Worm (Caenorhabditis elegans): ENCODE measurements around the gene mif-4.

mif-4 gene

DNA sequence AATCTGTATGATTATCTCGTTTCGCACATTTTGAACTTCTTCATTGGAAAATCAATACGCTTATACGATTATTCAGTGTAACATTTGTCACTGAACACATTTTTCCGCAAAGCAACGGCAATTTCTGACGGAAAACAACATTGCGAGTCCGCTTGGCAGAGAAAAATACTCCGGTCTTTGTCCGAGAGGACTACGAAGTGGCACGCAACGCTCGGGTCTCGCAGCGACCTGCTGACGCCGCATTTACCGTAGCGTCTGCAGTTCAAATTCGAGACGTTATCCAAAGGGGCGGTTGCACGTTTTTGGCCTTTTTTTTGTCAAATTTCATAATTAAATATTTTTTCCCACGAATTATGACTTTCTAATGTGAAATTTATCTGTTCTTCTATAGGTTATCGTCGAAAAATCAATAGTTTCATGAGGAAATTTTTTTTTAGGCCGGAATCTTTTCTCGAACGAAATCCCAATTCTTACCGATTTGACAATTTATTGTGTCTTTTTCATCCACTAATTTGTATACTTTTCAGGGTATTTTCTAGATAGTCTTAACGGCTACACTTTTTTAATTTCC is 12.1 kb downstream of the mif-4 start, which contains the start of gene sqd-1 (continued):
- peak; percentile 86 to 88 (median 88) for TF ChIP-seq dpl-1 (GFP tag; optimal IDR thresholded peaks at IDR 0.05)
- peak; percentile 85 for TF ChIP-seq ama-1 (optimal IDR thresholded peaks at IDR 0.05)
- peak; percentile 98 for TF ChIP-seq tbx-2 (tag; optimal IDR thresholded peaks at IDR 0.05)
- peak; percentile 98 for TF ChIP-seq rnt-1 (tag; optimal IDR thresholded peaks at IDR 0.05)
- TF ChIP-seq nhr-12 (tag; optimal IDR thresholded peaks at IDR 0.05): peak; percentile 46
- peak; percentile 61 for TF ChIP-seq fkh-4 (tag; optimal IDR thresholded peaks at IDR 0.05; ENCODE audit: borderline replicate concordance)
- peak; percentile 98 for TF ChIP-seq nhr-85 (tag)
- peak; percentile 98 for TF ChIP-seq ceh-8 (GFP tag; optimal IDR thresholded peaks at IDR 0.05)

DNA sequence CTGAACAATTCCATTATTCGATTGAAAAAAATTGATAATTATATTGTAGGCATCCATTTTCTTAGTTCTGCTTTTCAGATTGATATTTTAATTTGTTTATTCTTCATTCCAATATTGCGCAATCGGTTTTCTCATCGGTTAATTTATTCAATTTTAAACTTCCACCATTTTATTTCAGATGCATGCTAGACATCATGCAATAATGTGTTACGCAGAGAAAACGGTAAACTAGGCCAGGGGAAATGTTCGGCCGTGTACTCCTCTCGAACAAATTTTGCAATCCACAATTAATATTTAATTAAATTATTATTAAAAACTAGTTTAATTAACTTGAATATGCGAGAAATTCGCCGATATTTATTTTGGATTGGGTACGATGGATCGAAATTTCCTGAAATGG is 14.1 kb downstream of the mif-4 start, which contains the start of gene Y73B6BL.29:
TSS of gene Y73B6BL.29 (plus strand) at position 263 of the 400 bp plus-strand sequence.
- TF ChIP-seq swsn-7 (tag; optimal IDR thresholded peaks at IDR 0.05): peak; percentile 95
- TF ChIP-seq snu-23 (GFP tag; optimal IDR thresholded peaks at IDR 0.05): peak; percentile 95
- no peak for TF ChIP-seq nhr-12 (tag; optimal IDR thresholded peaks at IDR 0.05)
- TF ChIP-seq unc-30 (tag; optimal IDR thresholded peaks at IDR 0.05): no peak
- TF ChIP-seq nhr-20 (tag; optimal IDR thresholded peaks at IDR 0.05): peak; percentile 95
- TF ChIP-seq dsc-1 (tag; optimal IDR thresholded peaks at IDR 0.05): peak; percentile 97
- TF ChIP-seq efl-1 (optimal IDR thresholded peaks at IDR 0.05): peak; percentile 83 to 98
- peak; percentile 98 to 99 for TF ChIP-seq efl-1 (GFP tag; optimal IDR thresholded peaks at IDR 0.05 in 1 of 2)
- no peak for TF ChIP-seq nhr-28 (tag; optimal IDR thresholded peaks at IDR 0.05)
- peak; percentile 79 for TF ChIP-seq hlh-4 (tag; optimal IDR thresholded peaks at IDR 0.05)
- TF ChIP-seq vab-15 (tag; optimal IDR thresholded peaks at IDR 0.05): peak; percentile 76
- TF ChIP-seq zip-4 (GFP tag; optimal IDR thresholded peaks at IDR 0.05): peak; percentile 85
- peak; percentile 93 for TF ChIP-seq mab-9 (GFP tag; IDR thresholded peaks at IDR 0.05)
- peak; percentile 99 for TF ChIP-seq irx-1 (tag; optimal IDR thresholded peaks at IDR 0.05)
- TF ChIP-seq fos-1 (tag; optimal IDR thresholded peaks at IDR 0.05): peak; percentile 88
- TF ChIP-seq lir-3 (tag; optimal IDR thresholded peaks at IDR 0.05; ENCODE audit: poor library complexity): peak; percentile 98
- TF ChIP-seq ama-1 (optimal IDR thresholded peaks at IDR 0.05): peak; percentile 72
- peak; percentile 92 for TF ChIP-seq unc-130 (tag; optimal IDR thresholded peaks at IDR 0.05)
- TF ChIP-seq tlp-1 (tag; optimal IDR thresholded peaks at IDR 0.05): no peak
- TF ChIP-seq lin-15B (tag; optimal IDR thresholded peaks at IDR 0.05): peak; percentile 78
- TF ChIP-seq sptf-1 (tag; optimal IDR thresholded peaks at IDR 0.05): no peak
- no peak for TF ChIP-seq pqm-1 (tag; optimal IDR thresholded peaks at IDR 0.05)
- peak; percentile 98 for TF ChIP-seq nhr-85 (tag)
- TF ChIP-seq ces-1 (GFP tag; optimal IDR thresholded peaks at IDR 0.05): no peak
- TF ChIP-seq jun-1 (tag; optimal IDR thresholded peaks at IDR 0.05): peak; percentile 73
- no peak for TF ChIP-seq nhr-77 (tag; optimal IDR thresholded peaks at IDR 0.05)
- TF ChIP-seq blmp-1 (tag; optimal IDR thresholded peaks at IDR 0.05): peak; percentile 77
- TF ChIP-seq Y116A8C.19 (tag; optimal IDR thresholded peaks at IDR 0.05; ENCODE audit: borderline replicate concordance): peak; percentile 97
- TF ChIP-seq unc-62 (GFP tag; optimal IDR thresholded peaks at IDR 0.05): no peak
- TF ChIP-seq nhr-76 (tag; optimal IDR thresholded peaks at IDR 0.05): no peak
- peak; percentile 93 for TF ChIP-seq lin-39 (tag; optimal IDR thresholded peaks at IDR 0.05)
- TF ChIP-seq rnt-1 (tag; optimal IDR thresholded peaks at IDR 0.05): peak; percentile 100
- TF ChIP-seq nhr-84 (tag; optimal IDR thresholded peaks at IDR 0.05): no peak
- TF ChIP-seq mdl-1 (tag; optimal IDR thresholded peaks at IDR 0.05): peak in 1 of 2 experiments; percentile 82
- TF ChIP-seq fkh-8 (tag; optimal IDR thresholded peaks at IDR 0.05): peak; percentile 92
- TF ChIP-seq ceh-8 (GFP tag; optimal IDR thresholded peaks at IDR 0.05): peak; percentile 97
- TF ChIP-seq pax-3 (tag; optimal IDR thresholded peaks at IDR 0.05): peak; percentile 98
- peak; percentile 90 for TF ChIP-seq unc-86 (tag; optimal IDR thresholded peaks at IDR 0.05)
- peak; percentile 83 for TF ChIP-seq skn-1 (tag; optimal IDR thresholded peaks at IDR 0.05)
- peak; percentile 16 for TF ChIP-seq mef-2 (tag; optimal IDR thresholded peaks at IDR 0.05)
- TF ChIP-seq zag-1 (tag; optimal IDR thresholded peaks at IDR 0.05): no peak
- TF ChIP-seq ceh-63 (GFP tag; optimal IDR thresholded peaks at IDR 0.05): peak; percentile 75
- peak; percentile 89 for TF ChIP-seq lin-13 (GFP tag; optimal IDR thresholded peaks at IDR 0.05)
- TF ChIP-seq ets-5 (GFP tag; IDR thresholded peaks at IDR 0.05): no peak
- peak; percentile 49 for TF ChIP-seq F16B12.6 (tag; optimal IDR thresholded peaks at IDR 0.05)
- peak; percentile 97 for TF ChIP-seq nhr-47 (tag; optimal IDR thresholded peaks at IDR 0.05)
- TF ChIP-seq ceh-88 (GFP tag; IDR thresholded peaks at IDR 0.05): peak; percentile 85
- peak; percentile 95 for TF ChIP-seq mep-1 (tag; optimal IDR thresholded peaks at IDR 0.05)
- TF ChIP-seq C04F5.9 (tag; optimal IDR thresholded peaks at IDR 0.05): peak; percentile 96

Measured in whole organism, L1 larva.